Fruit fly (Drosophila melanogaster): ENCODE measurements around the gene cact.

Gene cact

dm6 chr2L:16269232-16270134 is 56.5 kb downstream of the cact start:
- no peak for TF ChIP-seq amos (GFP tag; IDR thresholded peaks at IDR 0.05; ENCODE audit: partially characterized antibody)
- TF ChIP-seq Dp (GFP tag; optimal IDR thresholded peaks at IDR 0.05), result peak; percentile 24
- TF ChIP-seq CG12155 (GFP tag; optimal IDR thresholded peaks at IDR 0.05), result no peak
- no peak for TF ChIP-seq unc-4 (GFP tag; IDR thresholded peaks at IDR 0.05; ENCODE audit: partially characterized antibody)
- TF ChIP-seq Dbx (GFP tag; IDR thresholded peaks at IDR 0.05), result no peak
- no peak for TF ChIP-seq bowl (GFP tag; IDR thresholded peaks at IDR 0.05)
- no peak for TF ChIP-seq CG3726 (GFP tag; IDR thresholded peaks at IDR 0.05)
- no peak for TF ChIP-seq sob (GFP tag; IDR thresholded peaks at IDR 0.05)
- peak; percentile 88 for TF ChIP-seq CG31365 (tag; optimal IDR thresholded peaks at IDR 0.05)
- TF ChIP-seq NC2α (GFP tag; optimal IDR thresholded peaks at IDR 0.05), result peak; percentile 27
- TF ChIP-seq repo (GFP tag; optimal IDR thresholded peaks at IDR 0.05), result peak; percentile 21
- TF ChIP-seq pnt (GFP tag; optimal IDR thresholded peaks at IDR 0.05), result no peak
- TF ChIP-seq tup (GFP tag; optimal IDR thresholded peaks at IDR 0.05), result no peak
- TF ChIP-seq CG7271 (tag; optimal IDR thresholded peaks at IDR 0.05), result peak; percentile 43
- no peak for TF ChIP-seq CG13287 (GFP tag; IDR thresholded peaks at IDR 0.05; ENCODE audit: partially characterized antibody)
- TF ChIP-seq CG30431 (GFP tag; optimal IDR thresholded peaks at IDR 0.05), result no peak
- no peak for TF ChIP-seq slp2 (GFP tag; optimal IDR thresholded peaks at IDR 0.05)
- TF ChIP-seq ewg (GFP tag; optimal IDR thresholded peaks at IDR 0.05), result peak; percentile 12
- peak; percentile 90 for TF ChIP-seq fd64A (GFP tag; optimal IDR thresholded peaks at IDR 0.05)
- TF ChIP-seq pan (optimal IDR thresholded peaks at IDR 0.05), result no peak
- no peak for TF ChIP-seq pan (GFP tag; optimal IDR thresholded peaks at IDR 0.05 in 1 of 2, IDR thresholded peaks at IDR 0.05 in 1 of 2)
- no peak for TF ChIP-seq tx (GFP tag; optimal IDR thresholded peaks at IDR 0.05)
- no peak for TF ChIP-seq dati (GFP tag; IDR thresholded peaks at IDR 0.05)
- peak; percentile 77 for TF ChIP-seq CG11723 (GFP tag; optimal IDR thresholded peaks at IDR 0.05)
- TF ChIP-seq CG13424 (tag; optimal IDR thresholded peaks at IDR 0.05), result peak; percentile 24
- peak; percentile 22 for TF ChIP-seq ab (GFP tag; optimal IDR thresholded peaks at IDR 0.05)
- TF ChIP-seq lbe (GFP tag; optimal IDR thresholded peaks at IDR 0.05), result peak; percentile 85
- TF ChIP-seq HLHmδ (GFP tag; optimal IDR thresholded peaks at IDR 0.05), result peak; percentile 92
- peak; percentile 71 for TF ChIP-seq unpg (GFP tag; optimal IDR thresholded peaks at IDR 0.05)
- no peak for TF ChIP-seq BEAF-32 (GFP tag; optimal IDR thresholded peaks at IDR 0.05)
- TF ChIP-seq Dll (GFP tag; IDR thresholded peaks at IDR 0.05; ENCODE audit: partially characterized antibody), result no peak
- TF ChIP-seq Chrac-16 (GFP tag; optimal IDR thresholded peaks at IDR 0.05), result no peak
- TF ChIP-seq her (GFP tag; optimal IDR thresholded peaks at IDR 0.05), result peak; percentile 74
- TF ChIP-seq Stat92E (GFP tag; optimal IDR thresholded peaks at IDR 0.05), result no peak
- TF ChIP-seq CG8478 (optimal IDR thresholded peaks at IDR 0.05), result no peak
- peak; percentile 16 for TF ChIP-seq psq (GFP tag; optimal IDR thresholded peaks at IDR 0.05)
- TF ChIP-seq MESR4 (GFP tag; optimal IDR thresholded peaks at IDR 0.05), result no peak
- peak; percentile 38 for TF ChIP-seq TFAM (GFP tag; optimal IDR thresholded peaks at IDR 0.05)
- TF ChIP-seq CG3281 (GFP tag; optimal IDR thresholded peaks at IDR 0.05), result peak; percentile 93
- TF ChIP-seq Fer2 (tag; optimal IDR thresholded peaks at IDR 0.05), result peak; percentile 72
- peak; percentile 83 for TF ChIP-seq CG12659 (GFP tag; optimal IDR thresholded peaks at IDR 0.05)
- no peak for TF ChIP-seq crc (GFP tag; optimal IDR thresholded peaks at IDR 0.05)
- peak; percentile 91 for TF ChIP-seq Meics (GFP tag; optimal IDR thresholded peaks at IDR 0.05)
- peak; percentile 94 to 100 for TF ChIP-seq Trl (optimal IDR thresholded peaks at IDR 0.05)
- TF ChIP-seq Trl (GFP tag; optimal IDR thresholded peaks at IDR 0.05), result peak; percentile 82
- peak; percentile 37 for TF ChIP-seq CG18262 (tag; optimal IDR thresholded peaks at IDR 0.05)
- TF ChIP-seq seq (GFP tag; IDR thresholded peaks at IDR 0.05), result no peak
- TF ChIP-seq CG3065 (GFP tag; optimal IDR thresholded peaks at IDR 0.05), result no peak
- no peak for TF ChIP-seq HLH3B (GFP tag; IDR thresholded peaks at IDR 0.05)
- no peak for TF ChIP-seq slou (GFP tag; optimal IDR thresholded peaks at IDR 0.05)

Measured in whole organism, embryonic.